Worm (Caenorhabditis elegans) whole organism, late embryonic: Measurements from ENCODE around the gene D1086.3.

Source experiments
- F13H6.1 ChIP-seq: sonication (generic microtip); optimal IDR thresholded peaks from 2 replicates; lab custom pipeline; 2016; ENCODE audit warnings: missing genetic modification characterization, missing compliant biosample characterization
- K09A11.1 ChIP-seq: sonication (generic microtip); optimal IDR thresholded peaks from 2 replicates; lab custom pipeline; 2017; ENCODE audit warnings: antibody characterized with exemption, mild to moderate bottlenecking, missing genetic modification characterization, missing compliant biosample characterization; ENCODE audit not compliant: insufficient read depth
- T23F11.4 ChIP-seq: fragments of 200-800 bp; sonication (Bioruptor generic); optimal IDR thresholded peaks from 2 replicates; lab custom pipeline; 2018; ENCODE audit warnings: mild to moderate bottlenecking, missing genetic modification characterization, missing compliant biosample characterization
- ahr-1 ChIP-seq: sonication (generic microtip); optimal IDR thresholded peaks from 2 replicates; lab custom pipeline; 2016; ENCODE audit warnings: missing genetic modification characterization, missing compliant biosample characterization
- ama-1 ChIP-seq: fragments of 150-350 bp; optimal IDR thresholded peaks from 2 replicates; lab custom pipeline; 2014
- ceh-19 ChIP-seq: fragments of 200-800 bp; sonication (Bioruptor generic); optimal IDR thresholded peaks from 2 replicates; lab custom pipeline; 2018; ENCODE audit warnings: mild to moderate bottlenecking, missing genetic modification characterization, missing compliant biosample characterization
- ceh-24 ChIP-seq: sonication (generic microtip); optimal IDR thresholded peaks from 2 replicates; lab custom pipeline; 2016; ENCODE audit warnings: mild to moderate bottlenecking, missing genetic modification characterization, missing compliant biosample characterization
- ceh-31 ChIP-seq: sonication (generic microtip); optimal IDR thresholded peaks from 2 replicates; lab custom pipeline; 2016; ENCODE audit warnings: missing genetic modification characterization, missing compliant biosample characterization
- ceh-6 ChIP-seq: fragments of 200-800 bp; sonication (Bioruptor generic); optimal IDR thresholded peaks from 2 replicates; lab custom pipeline; 2018; ENCODE audit warnings: mild to moderate bottlenecking, missing genetic modification characterization, missing compliant biosample characterization
- elt-4 ChIP-seq: sonication (generic microtip); optimal IDR thresholded peaks from 2 replicates; lab custom pipeline; 2016; ENCODE audit warnings: missing genetic modification characterization, missing compliant biosample characterization
- ets-4 ChIP-seq: sonication (generic microtip); optimal IDR thresholded peaks from 2 replicates; lab custom pipeline; 2016; ENCODE audit warnings: missing genetic modification characterization, missing compliant biosample characterization
- fkh-6 ChIP-seq: sonication (generic microtip); optimal IDR thresholded peaks from 2 replicates; lab custom pipeline; 2016; ENCODE audit warnings: missing genetic modification characterization, missing compliant biosample characterization
- hlh-30 ChIP-seq: sonication (generic microtip); optimal IDR thresholded peaks from 2 replicates; lab custom pipeline; 2017; ENCODE audit warnings: antibody characterized with exemption, missing genetic modification characterization, missing compliant biosample characterization; ENCODE audit not compliant: insufficient read depth
- hlh-6 ChIP-seq: sonication (generic microtip); optimal IDR thresholded peaks from 2 replicates; lab custom pipeline; 2016; ENCODE audit warnings: missing genotype, missing genetic modification characterization, missing compliant biosample characterization
- hlh-8 ChIP-seq: sonication (generic microtip); optimal IDR thresholded peaks from 2 replicates; lab custom pipeline; 2016; ENCODE audit warnings: missing genotype, missing genetic modification characterization, missing compliant biosample characterization
- lim-6 ChIP-seq: sonication (generic microtip); optimal IDR thresholded peaks from 2 replicates; lab custom pipeline; 2016; ENCODE audit warnings: missing genetic modification characterization, missing compliant biosample characterization
- lin-11 ChIP-seq: fragments of 200-800 bp; sonication (Bioruptor generic); optimal IDR thresholded peaks from 2 replicates; lab custom pipeline; 2018; ENCODE audit warnings: mild to moderate bottlenecking, missing genetic modification characterization, missing compliant biosample characterization
- madf-2 ChIP-seq: sonication (generic microtip); optimal IDR thresholded peaks from 2 replicates; lab custom pipeline; 2017; ENCODE audit warnings: missing genetic modification characterization, missing compliant biosample characterization
- mec-3 ChIP-seq: sonication (generic microtip); optimal IDR thresholded peaks from 2 replicates; lab custom pipeline; 2016; ENCODE audit warnings: borderline replicate concordance, missing genetic modification characterization, missing compliant biosample characterization
- nfya-1 ChIP-seq: sonication (generic microtip); optimal IDR thresholded peaks from 2 replicates; lab custom pipeline; 2017; ENCODE audit warnings: missing genetic modification characterization, mild to moderate bottlenecking, missing compliant biosample characterization, antibody characterized with exemption, moderate library complexity
- nhr-11 ChIP-seq: fragments of 150-350 bp; optimal IDR thresholded peaks from 2 replicates; lab custom pipeline; 2014; ENCODE audit warnings: missing biosample characterization, missing genetic modification characterization
- npax-4 ChIP-seq: sonication (generic microtip); optimal IDR thresholded peaks from 2 replicates; lab custom pipeline; 2016; ENCODE audit warnings: missing genetic modification characterization, missing compliant biosample characterization
- odd-2 ChIP-seq: sonication (generic microtip); optimal IDR thresholded peaks from 2 replicates; lab custom pipeline; 2017; ENCODE audit warnings: antibody characterized with exemption, mild to moderate bottlenecking, missing genetic modification characterization, missing compliant biosample characterization
- pag-3 ChIP-seq: sonication (generic microtip); optimal IDR thresholded peaks from 2 replicates; lab custom pipeline; 2016; ENCODE audit warnings: missing compliant biosample characterization, missing genetic modification characterization, borderline replicate concordance
- pat-9 ChIP-seq: fragments of 200-800 bp; sonication (Bioruptor generic); optimal IDR thresholded peaks from 2 replicates; lab custom pipeline; 2018; ENCODE audit warnings: mild to moderate bottlenecking, missing genetic modification characterization, moderate library complexity, missing compliant biosample characterization
- ref-2 ChIP-seq: sonication (generic microtip); optimal IDR thresholded peaks from 2 replicates; lab custom pipeline; 2016; ENCODE audit warnings: missing genetic modification characterization, missing compliant biosample characterization
- sox-4 ChIP-seq: sonication (generic microtip); optimal IDR thresholded peaks from 2 replicates; lab custom pipeline; 2017; ENCODE audit warnings: mild to moderate bottlenecking, missing genetic modification characterization, inconsistent platforms, missing compliant biosample characterization
- syd-9 ChIP-seq: sonication (generic microtip); optimal IDR thresholded peaks from 2 replicates; lab custom pipeline; 2016; ENCODE audit warnings: mild to moderate bottlenecking, missing genetic modification characterization, moderate library complexity, missing compliant biosample characterization
- unc-42 ChIP-seq: sonication (generic microtip); optimal IDR thresholded peaks from 2 replicates; lab custom pipeline; 2016; ENCODE audit warnings: missing genotype, missing genetic modification characterization, missing compliant biosample characterization
- unc-86 ChIP-seq: sonication (generic microtip); optimal IDR thresholded peaks from 2 replicates; lab custom pipeline; 2016; ENCODE audit warnings: missing genetic modification characterization, missing compliant biosample characterization
- zip-5 ChIP-seq: sonication (generic microtip); optimal IDR thresholded peaks from 2 replicates; lab custom pipeline; 2016; ENCODE audit warnings: missing genetic modification characterization, missing compliant biosample characterization

The D1086.3 gene

ce11 chrV:14063980-14064379, 28.6 kb upstream of the D1086.3 start:
- TF ChIP-seq T23F11.4 (GFP tag; lab: Kevin White, UChicago) (no peak), nfya-1 (tag; lab: Kevin White, UChicago) (peak; percentile 94), unc-86 (tag; lab: Kevin White, UChicago) (no peak)

ce11 chrV:14064422-14064821, 28.2 kb upstream of the D1086.3 start, which contains the start of gene D1086.21:
TSS of gene D1086.21 (plus strand) at chrV:14064722.
- no peak for TF ChIP-seq hlh-6 (tag; lab: Kevin White, UChicago)

ce11 chrV:14067816-14068296, 24.7 kb upstream of the D1086.3 start, which contains the start of gene D1086.17:
TSS of gene D1086.17 (plus strand) at chrV:14067866.
- TF ChIP-seq ets-4 (tag; lab: Kevin White, UChicago) (no peak), pat-9 (tag; lab: Kevin White, UChicago) (no peak), ahr-1 (no peak)

ce11 chrV:14069899-14070298, 22.7 kb upstream of the D1086.3 start:
- TF ChIP-seq ama-1 (lab: Kevin White, UChicago) (no peak), zip-5 (tag; lab: Kevin White, UChicago) (no peak)

- TF ChIP-seq hlh-8 (tag; lab: Kevin White, UChicago): no peak
- no peak for TF ChIP-seq madf-2 (tag; lab: Kevin White, UChicago)
- TF ChIP-seq mec-3 (tag; lab: Kevin White, UChicago): no peak
- TF ChIP-seq ceh-31 (tag; lab: Kevin White, UChicago): no peak
- TF ChIP-seq lin-11 (tag; lab: Kevin White, UChicago): no peak
- TF ChIP-seq ref-2: no peak
- no peak for TF ChIP-seq ama-1 (lab: Kevin White, UChicago)
- TF ChIP-seq F13H6.1 (tag; lab: Kevin White, UChicago): no peak
- TF ChIP-seq hlh-30 (tag; lab: Kevin White, UChicago): no peak
- no peak for TF ChIP-seq K09A11.1
- TF ChIP-seq pag-3: no peak
- no peak for TF ChIP-seq nfya-1 (tag; lab: Kevin White, UChicago)
These were observed 18.4 kb upstream of the D1086.3 start, which contains the start of gene D1086.11 for ce11 chrV:14074160-14074559. TSS of gene D1086.11 (plus strand) at chrV:14074460.

ce11 chrV:14079501-14079900, 13.1 kb upstream of the D1086.3 start, which contains the start of gene D1086.6:
TSS of gene D1086.6 (plus strand) at chrV:14079801.
- TF ChIP-seq madf-2 (tag; lab: Kevin White, UChicago): no peak
- no peak for TF ChIP-seq npax-4 (tag; lab: Kevin White, UChicago)
- TF ChIP-seq unc-42: no peak

ce11 chrV:14082453-14082852, 10.1 kb upstream of the D1086.3 start, which contains the start of gene D1086.10:
TSS of gene D1086.10 (plus strand) at chrV:14082753.
- TF ChIP-seq sox-4 (tag; lab: Kevin White, UChicago) (no peak), odd-2 (tag; lab: Kevin White, UChicago) (no peak), fkh-6 (tag; lab: Kevin White, UChicago) (no peak), syd-9 (tag; lab: Kevin White, UChicago) (no peak), elt-4 (tag; lab: Kevin White, UChicago) (no peak), ceh-24 (tag; lab: Kevin White, UChicago) (no peak), zip-5 (tag; lab: Kevin White, UChicago) (no peak), npax-4 (tag; lab: Kevin White, UChicago) (no peak), F13H6.1 (tag; lab: Kevin White, UChicago) (no peak), nhr-11 (tag; lab: Kevin White, UChicago) (no peak), ceh-6 (no peak), lim-6 (no peak), ceh-19 (GFP tag; lab: Kevin White, UChicago) (no peak)
